Worm (Caenorhabditis elegans) whole organism, young adult: ENCODE data around the gene ZK1248.5.

ENCODE experiments used
- B0261.1 ChIP-seq: sonication (generic microtip); optimal IDR thresholded peaks from 2 replicates; lab custom pipeline; 2016; ENCODE audit warnings: mild to moderate bottlenecking, missing genetic modification characterization, moderate library complexity, missing compliant biosample characterization
- B0336.3 ChIP-seq: fragments of 200-800 bp; sonication (Bioruptor generic); IDR thresholded peaks from 2 replicates; pipeline ENCODE4 v1.3.6; 2022; ENCODE audit warnings: missing genetic modification characterization, missing compliant biosample characterization
- F22D6.2 ChIP-seq: sonication (generic microtip); optimal IDR thresholded peaks from 2 replicates; lab custom pipeline; 2016; ENCODE audit warnings: mild to moderate bottlenecking, missing genetic modification characterization, missing compliant biosample characterization
- F23B12.7 ChIP-seq: sonication (generic microtip); optimal IDR thresholded peaks from 2 replicates; lab custom pipeline; 2017; ENCODE audit warnings: missing genetic modification characterization, mild to moderate bottlenecking, missing compliant biosample characterization, antibody characterized with exemption, moderate library complexity; ENCODE audit not compliant: insufficient read depth
- F33H1.4 ChIP-seq: fragments of 200-800 bp; sonication (Bioruptor generic); IDR thresholded peaks from 2 replicates; pipeline ENCODE4 v1.3.6; 2022; ENCODE audit warnings: missing genetic modification reagents, missing genetic modification characterization, missing compliant biosample characterization
- F37B4.10 ChIP-seq: fragments of 200-800 bp; sonication (Bioruptor generic); IDR thresholded peaks from 2 replicates; pipeline ENCODE4 v1.3.6; 2022; ENCODE audit warnings: missing genetic modification characterization, missing compliant biosample characterization
- K12H6.12 ChIP-seq: fragments of 200-800 bp; sonication (Bioruptor generic); optimal IDR thresholded peaks from 2 replicates; lab custom pipeline; 2018; ENCODE audit warnings: mild to moderate bottlenecking, missing genetic modification characterization, missing compliant biosample characterization
- T07F8.4 ChIP-seq: sonication (generic microtip); optimal IDR thresholded peaks from 2 replicates; lab custom pipeline; 2016; ENCODE audit warnings: mild to moderate bottlenecking, missing genetic modification characterization, moderate library complexity, missing compliant biosample characterization
- Y56A3A.18 ChIP-seq: fragments of 200-800 bp; sonication (Bioruptor generic); IDR thresholded peaks from 2 replicates; pipeline ENCODE4 v1.3.6; 2022; ENCODE audit warnings: missing genetic modification reagents, missing genetic modification characterization, missing compliant biosample characterization
- Y79H2A.3 ChIP-seq: fragments of 200-800 bp; sonication (Bioruptor generic); conservative IDR thresholded peaks from 2 replicates; pipeline ENCODE4 v1.3.6; 2022; ENCODE audit warnings: missing genetic modification reagents, missing genetic modification characterization, missing compliant biosample characterization
- ZK185.1 ChIP-seq: sonication (generic microtip); optimal IDR thresholded peaks from 2 replicates; lab custom pipeline; 2016; ENCODE audit warnings: mild to moderate bottlenecking, missing genetic modification characterization, missing compliant biosample characterization; ENCODE audit not compliant: poor library complexity, severe bottlenecking
- aptf-3 ChIP-seq: fragments of 200-800 bp; sonication (Bioruptor generic); IDR thresholded peaks from 2 replicates; pipeline ENCODE4 v1.3.6; 2022; ENCODE audit warnings: missing genetic modification characterization, missing compliant biosample characterization
- attf-3 ChIP-seq: fragments of 200-800 bp; sonication (Bioruptor generic); conservative IDR thresholded peaks from 2 replicates; pipeline ENCODE4 v1.3.6; 2022; ENCODE audit warnings: missing genetic modification reagents, missing genetic modification characterization, missing compliant biosample characterization
- bed-1 ChIP-seq: fragments of 200-800 bp; sonication (Bioruptor generic); IDR thresholded peaks from 2 replicates; pipeline ENCODE4 v1.3.6; 2022; ENCODE audit warnings: missing genetic modification reagents, missing genetic modification characterization, missing compliant biosample characterization
- ceh-40 ChIP-seq: fragments of 200-800 bp; sonication (Bioruptor generic); IDR thresholded peaks from 2 replicates; pipeline ENCODE4 v1.3.6; 2022; ENCODE audit warnings: missing genetic modification characterization, missing compliant biosample characterization
- ceh-79 ChIP-seq: sonication (generic microtip); optimal IDR thresholded peaks from 2 replicates; lab custom pipeline; 2017; ENCODE audit warnings: mild to moderate bottlenecking, missing genetic modification characterization, missing compliant biosample characterization
- ceh-91 ChIP-seq: fragments of 200-800 bp; sonication (Bioruptor generic); IDR thresholded peaks from 2 replicates; pipeline ENCODE4 v1.3.6; 2022; ENCODE audit warnings: missing genetic modification reagents, missing genetic modification characterization, missing compliant biosample characterization
- dpff-1 ChIP-seq: sonication (generic microtip); optimal IDR thresholded peaks from 2 replicates; lab custom pipeline; 2017; ENCODE audit warnings: mild to moderate bottlenecking, missing genetic modification characterization, missing compliant biosample characterization
- egl-18 ChIP-seq: fragments of 200-800 bp; sonication (Bioruptor generic); IDR thresholded peaks from 2 replicates; pipeline ENCODE4 v1.3.6; 2022; ENCODE audit warnings: missing genetic modification reagents, missing genetic modification characterization, missing compliant biosample characterization
- ekl-4 ChIP-seq: fragments of 200-800 bp; sonication (Bioruptor generic); IDR thresholded peaks from 2 replicates; pipeline ENCODE4 v1.3.6; 2022; ENCODE audit warnings: missing genetic modification reagents, missing genetic modification characterization, missing compliant biosample characterization
- fkh-3 ChIP-seq: sonication (generic microtip); optimal IDR thresholded peaks from 2 replicates; lab custom pipeline; 2016; ENCODE audit warnings: mild to moderate bottlenecking, missing genetic modification characterization, missing compliant biosample characterization
- gei-17 ChIP-seq: fragments of 200-800 bp; sonication (Bioruptor generic); optimal IDR thresholded peaks from 2 replicates; lab custom pipeline; 2018; ENCODE audit warnings: mild to moderate bottlenecking, missing genetic modification characterization, missing compliant biosample characterization
- him-1 ChIP-seq: sonication (generic microtip); optimal IDR thresholded peaks from 2 replicates; lab custom pipeline; 2016; ENCODE audit warnings: missing genotype, missing genetic modification reagents, missing genetic modification characterization, missing compliant biosample characterization
- let-607 ChIP-seq, 2 experiments: fragments of 200-800 bp in 1 of 2; sonication (Bioruptor generic) in 1 of 2; sonication (generic microtip) in 1 of 2; optimal IDR thresholded peaks; 2 replicates each; lab custom pipeline; 2016 to 2018; ENCODE audit warnings: mild to moderate bottlenecking in 2 of 2, missing compliant biosample characterization in 2 of 2, missing genetic modification characterization in 2 of 2, moderate library complexity in 2 of 2, missing genotype in 1 of 2
- lin-26 ChIP-seq: fragments of 200-800 bp; sonication (Bioruptor generic); IDR thresholded peaks from 2 replicates; pipeline ENCODE4 v1.3.6; 2022; ENCODE audit warnings: missing genetic modification reagents, missing genetic modification characterization, missing compliant biosample characterization
- lin-40 ChIP-seq: sonication (generic microtip); optimal IDR thresholded peaks from 2 replicates; lab custom pipeline; 2016; ENCODE audit warnings: missing genetic modification characterization, mild to moderate bottlenecking, missing compliant biosample characterization, missing genotype, missing genetic modification reagents
- lir-1 ChIP-seq: fragments of 200-800 bp; sonication (Bioruptor generic); conservative IDR thresholded peaks from 2 replicates; pipeline ENCODE4 v1.3.6; 2022; ENCODE audit warnings: missing genetic modification reagents, missing genetic modification characterization, missing compliant biosample characterization
- lsl-1 ChIP-seq: fragments of 200-800 bp; sonication (Bioruptor generic); optimal IDR thresholded peaks from 2 replicates; lab custom pipeline; 2018; ENCODE audit warnings: mild to moderate bottlenecking, missing genetic modification characterization, moderate library complexity, missing compliant biosample characterization
- lsy-27 ChIP-seq: sonication (generic microtip); optimal IDR thresholded peaks from 2 replicates; lab custom pipeline; 2017; ENCODE audit warnings: missing genetic modification characterization, mild to moderate bottlenecking, missing compliant biosample characterization, antibody characterized with exemption, missing genotype, borderline replicate concordance; ENCODE audit not compliant: insufficient read depth
- madf-10 ChIP-seq: sonication (generic microtip); optimal IDR thresholded peaks from 2 replicates; lab custom pipeline; 2016; ENCODE audit warnings: mild to moderate bottlenecking, missing genetic modification characterization, missing compliant biosample characterization
- madf-3 ChIP-seq: fragments of 200-800 bp; sonication (Bioruptor generic); IDR thresholded peaks from 2 replicates; pipeline ENCODE4 v1.3.6; 2022; ENCODE audit warnings: missing genetic modification reagents, missing genetic modification characterization, missing compliant biosample characterization
- madf-8 ChIP-seq: fragments of 200-800 bp; sonication (Bioruptor generic); conservative IDR thresholded peaks from 2 replicates; pipeline ENCODE4 v1.3.6; 2022; ENCODE audit warnings: missing genetic modification reagents, missing genetic modification characterization, missing compliant biosample characterization
- nfyb-1 ChIP-seq: fragments of 200-800 bp; sonication (Bioruptor generic); IDR thresholded peaks from 2 replicates; pipeline ENCODE4 v1.3.6; 2022; ENCODE audit warnings: missing genetic modification reagents, missing genetic modification characterization, missing compliant biosample characterization
- nhr-80 ChIP-seq: sonication (generic microtip); optimal IDR thresholded peaks from 2 replicates; lab custom pipeline; 2016; ENCODE audit warnings: missing genetic modification characterization, missing compliant biosample characterization
- nhr-90 ChIP-seq: sonication (generic microtip); optimal IDR thresholded peaks from 2 replicates; lab custom pipeline; 2016; ENCODE audit warnings: missing genotype, mild to moderate bottlenecking, missing genetic modification characterization, missing compliant biosample characterization
- pbrm-1 ChIP-seq: fragments of 200-800 bp; sonication (Bioruptor generic); IDR thresholded peaks from 2 replicates; pipeline ENCODE4 v1.3.6; 2022; ENCODE audit warnings: missing genetic modification reagents, missing genetic modification characterization, missing compliant biosample characterization
- sea-2 ChIP-seq: fragments of 200-800 bp; sonication (Bioruptor generic); IDR thresholded peaks from 2 replicates; pipeline ENCODE4 v1.3.6; 2022; ENCODE audit warnings: missing genetic modification characterization, missing compliant biosample characterization
- snpc-1.3 ChIP-seq: sonication (generic microtip); optimal IDR thresholded peaks from 2 replicates; lab custom pipeline; 2017; ENCODE audit warnings: missing genetic modification characterization, mild to moderate bottlenecking, missing compliant biosample characterization, antibody characterized with exemption, moderate library complexity, missing genotype, missing genetic modification reagents; ENCODE audit not compliant: insufficient read depth
- somi-1 ChIP-seq: fragments of 200-800 bp; sonication (Bioruptor generic); optimal IDR thresholded peaks from 2 replicates; lab custom pipeline; 2018; ENCODE audit warnings: mild to moderate bottlenecking, missing genetic modification characterization, missing compliant biosample characterization
- sptf-2 ChIP-seq: fragments of 200-800 bp; sonication (Bioruptor generic); optimal IDR thresholded peaks from 2 replicates; lab custom pipeline; 2018; ENCODE audit warnings: mild to moderate bottlenecking, missing genetic modification characterization, missing compliant biosample characterization
- unc-62 ChIP-seq: fragments of 150-350 bp; optimal IDR thresholded peaks from 2 replicates; lab custom pipeline; 2014; ENCODE audit warnings: missing biosample characterization, missing genetic modification reagents, missing genetic modification characterization
- ztf-22 ChIP-seq: fragments of 200-800 bp; sonication (Bioruptor generic); optimal IDR thresholded peaks from 2 replicates; lab custom pipeline; 2018; ENCODE audit warnings: mild to moderate bottlenecking, missing genetic modification characterization, moderate library complexity, missing compliant biosample characterization
- ztf-26 ChIP-seq: sonication (generic microtip); optimal IDR thresholded peaks from 2 replicates; lab custom pipeline; 2017; ENCODE audit warnings: missing genetic modification characterization, missing compliant biosample characterization
- ztf-6 ChIP-seq: fragments of 200-800 bp; sonication (Bioruptor generic); IDR thresholded peaks from 2 replicates; pipeline ENCODE4 v1.3.6; 2022; ENCODE audit warnings: missing genetic modification reagents, missing genetic modification characterization, missing compliant biosample characterization

Gene ZK1248.5

ce11 chrII:5781935-5782921 is 28.1 kb upstream of the ZK1248.5 start, which contains the start of gene K05F1.6 (continued):
- peak; percentile 59 for TF ChIP-seq snpc-1.3 (tag; lab: Kevin White, UChicago)
- peak; percentile 84 for TF ChIP-seq T07F8.4 (tag; lab: Kevin White, UChicago)
- TF ChIP-seq nfyb-1: peak; percentile 88
- peak; percentile 63 for TF ChIP-seq lsl-1 (GFP tag; lab: Kevin White, UChicago)
- peak; percentile 83; the same call in 1 of the 2 replicates for TF ChIP-seq B0336.3 (GFP tag; lab: Robert Waterston, UW)
- TF ChIP-seq lsy-27 (tag; lab: Kevin White, UChicago): peak; percentile 90
- TF ChIP-seq him-1 (tag; lab: Kevin White, UChicago): peak; percentile 83
- peak; percentile 48; the same call in 1 of the 2 replicates for TF ChIP-seq attf-3
- TF ChIP-seq nhr-80 (tag; lab: Kevin White, UChicago): peak; percentile 81
- TF ChIP-seq lin-40 (tag; lab: Kevin White, UChicago): peak; percentile 80
- TF ChIP-seq Y56A3A.18 (GFP tag; lab: Robert Waterston, UW): no peak; the same call in none of the 2 replicates
- 0 out of 2 replicates have a peak, but pooled peaks have one; percentile 34 for TF ChIP-seq ceh-40 (GFP tag; lab: Robert Waterston, UW)
- TF ChIP-seq sea-2: no peak
- peak; percentile 82 for TF ChIP-seq somi-1 (GFP tag; lab: Kevin White, UChicago)
- peak; percentile 64; the same call in 1 of the 2 replicates for TF ChIP-seq Y79H2A.3 (GFP tag; lab: Robert Waterston, UW)
- peak; percentile 57 for TF ChIP-seq ceh-91 (GFP tag; lab: Robert Waterston, UW)
- TF ChIP-seq lin-26 (GFP tag; lab: Robert Waterston, UW): peak; percentile 95
- TF ChIP-seq ztf-6: 0 out of 2 replicates have a peak, but pooled peaks have one; percentile 43
- no peak for TF ChIP-seq F22D6.2 (tag; lab: Kevin White, UChicago)
- no peak for TF ChIP-seq bed-1 (GFP tag; lab: Robert Waterston, UW)
- peak; percentile 95 for TF ChIP-seq nhr-90
- TF ChIP-seq unc-62 (GFP tag; lab: Kevin White, UChicago): no peak
- TF ChIP-seq madf-10: peak; percentile 70
- peak; percentile 66 for TF ChIP-seq fkh-3 (tag; lab: Kevin White, UChicago)
- TF ChIP-seq dpff-1 (tag; lab: Kevin White, UChicago): peak; percentile 66
- TF ChIP-seq sptf-2 (GFP tag; lab: Kevin White, UChicago): peak; percentile 80
- peak; percentile 94 for TF ChIP-seq B0261.1 (tag; lab: Kevin White, UChicago)
- 0 out of 2 replicates have a peak, but pooled peaks have one; percentile 43 for TF ChIP-seq madf-3
- peak; percentile 67; the same call in 1 of the 2 replicates for TF ChIP-seq ekl-4 (GFP tag; lab: Robert Waterston, UW)
- peak; percentile 69 for TF ChIP-seq K12H6.12 (tag; lab: Kevin White, UChicago)
- TF ChIP-seq aptf-3 (GFP tag; lab: Robert Waterston, UW): peak; percentile 95
- TF ChIP-seq lir-1: 0 out of 2 replicates have a peak, but pooled peaks have one; percentile 12
- no peak for TF ChIP-seq F37B4.10
- TF ChIP-seq ceh-79 (tag; lab: Kevin White, UChicago): peak; percentile 83
- peak; percentile 93 for TF ChIP-seq F23B12.7 (tag; lab: Kevin White, UChicago)
- TF ChIP-seq madf-8 (GFP tag; lab: Robert Waterston, UW): 0 out of 2 replicates have a peak, but pooled peaks have one; percentile 5
- TF ChIP-seq ztf-22 (GFP tag; lab: Kevin White, UChicago): peak; percentile 12
- TF ChIP-seq ztf-26 (tag; lab: Kevin White, UChicago): peak; percentile 63
- TF ChIP-seq gei-17: no peak
- peak; percentile 60 for TF ChIP-seq ZK185.1 (tag; lab: Kevin White, UChicago)
- TF ChIP-seq let-607 (tag; optimal IDR thresholded peaks at IDR 0.05; lab: Kevin White, UChicago): peak; percentile 40 to 65
- no peak; the same call in 1 of the 2 replicates for TF ChIP-seq egl-18 (GFP tag; lab: Robert Waterston, UW)
- peak; percentile 79 for TF ChIP-seq pbrm-1 (GFP tag; lab: Robert Waterston, UW)
- TF ChIP-seq F33H1.4 (GFP tag; lab: Robert Waterston, UW): peak; percentile 34; the same call in 1 of the 2 replicates
